Worm (Caenorhabditis elegans) whole organism, late embryonic: Measurements from ENCODE around the gene C18B2.3.

ENCODE experiments used
- C38D4.7 ChIP-seq: fragments of 200-800 bp; sonication (Bioruptor generic); optimal IDR thresholded peaks from 2 replicates; lab custom pipeline; 2018; ENCODE audit warnings: mild to moderate bottlenecking, missing genetic modification characterization, moderate library complexity, missing compliant biosample characterization
- Y22D7AL.16 ChIP-seq: sonication (generic microtip); optimal IDR thresholded peaks from 2 replicates; lab custom pipeline; 2016; ENCODE audit warnings: missing genetic modification characterization, missing compliant biosample characterization
- ahr-1 ChIP-seq: sonication (generic microtip); optimal IDR thresholded peaks from 2 replicates; lab custom pipeline; 2016; ENCODE audit warnings: missing genetic modification characterization, missing compliant biosample characterization
- ceh-14 ChIP-seq: sonication (generic microtip); optimal IDR thresholded peaks from 2 replicates; lab custom pipeline; 2016; ENCODE audit warnings: missing genotype, missing genetic modification characterization, missing compliant biosample characterization
- ceh-19 ChIP-seq: fragments of 200-800 bp; sonication (Bioruptor generic); optimal IDR thresholded peaks from 2 replicates; lab custom pipeline; 2018; ENCODE audit warnings: mild to moderate bottlenecking, missing genetic modification characterization, missing compliant biosample characterization
- ceh-22 ChIP-seq: sonication (generic microtip); optimal IDR thresholded peaks from 2 replicates; lab custom pipeline; 2017; ENCODE audit warnings: missing biosample characterization, missing genetic modification characterization
- ceh-24 ChIP-seq: sonication (generic microtip); optimal IDR thresholded peaks from 2 replicates; lab custom pipeline; 2016; ENCODE audit warnings: mild to moderate bottlenecking, missing genetic modification characterization, missing compliant biosample characterization
- ceh-34 ChIP-seq: sonication (generic microtip); optimal IDR thresholded peaks from 2 replicates; lab custom pipeline; 2016; ENCODE audit warnings: mild to moderate bottlenecking, missing genetic modification characterization, missing compliant biosample characterization
- ceh-48 ChIP-seq: sonication (generic microtip); optimal IDR thresholded peaks from 2 replicates; lab custom pipeline; 2016; ENCODE audit warnings: missing genetic modification characterization, inconsistent platforms, missing compliant biosample characterization
- dmd-4 ChIP-seq: sonication (generic microtip); optimal IDR thresholded peaks from 2 replicates; lab custom pipeline; 2016; ENCODE audit warnings: borderline replicate concordance, missing genetic modification characterization, missing compliant biosample characterization
- elt-4 ChIP-seq: sonication (generic microtip); optimal IDR thresholded peaks from 2 replicates; lab custom pipeline; 2016; ENCODE audit warnings: missing genetic modification characterization, missing compliant biosample characterization
- eyg-1 ChIP-seq: sonication (generic microtip); optimal IDR thresholded peaks from 2 replicates; lab custom pipeline; 2016; ENCODE audit warnings: missing genotype, missing genetic modification characterization, missing compliant biosample characterization
- fkh-6 ChIP-seq: sonication (generic microtip); optimal IDR thresholded peaks from 2 replicates; lab custom pipeline; 2016; ENCODE audit warnings: missing genetic modification characterization, missing compliant biosample characterization
- gmeb-2 ChIP-seq: sonication (generic microtip); optimal IDR thresholded peaks from 2 replicates; lab custom pipeline; 2016; ENCODE audit warnings: missing genetic modification characterization, inconsistent platforms, missing compliant biosample characterization
- hlh-13 ChIP-seq: fragments of 200-800 bp; sonication (Bioruptor generic); optimal IDR thresholded peaks from 2 replicates; lab custom pipeline; 2018; ENCODE audit warnings: mild to moderate bottlenecking, missing genetic modification characterization, missing compliant biosample characterization
- hlh-15 ChIP-seq: sonication (generic microtip); optimal IDR thresholded peaks from 2 replicates; lab custom pipeline; 2016; ENCODE audit warnings: missing genetic modification characterization, missing compliant biosample characterization
- hlh-6 ChIP-seq: sonication (generic microtip); optimal IDR thresholded peaks from 2 replicates; lab custom pipeline; 2016; ENCODE audit warnings: missing genotype, missing genetic modification characterization, missing compliant biosample characterization
- hlh-8 ChIP-seq: sonication (generic microtip); optimal IDR thresholded peaks from 2 replicates; lab custom pipeline; 2016; ENCODE audit warnings: missing genotype, missing genetic modification characterization, missing compliant biosample characterization
- lin-11 ChIP-seq: fragments of 200-800 bp; sonication (Bioruptor generic); optimal IDR thresholded peaks from 2 replicates; lab custom pipeline; 2018; ENCODE audit warnings: mild to moderate bottlenecking, missing genetic modification characterization, missing compliant biosample characterization
- mec-3 ChIP-seq: sonication (generic microtip); optimal IDR thresholded peaks from 2 replicates; lab custom pipeline; 2016; ENCODE audit warnings: borderline replicate concordance, missing genetic modification characterization, missing compliant biosample characterization
- nhr-232 ChIP-seq: sonication (generic microtip); optimal IDR thresholded peaks from 2 replicates; lab custom pipeline; 2016; ENCODE audit warnings: missing genetic modification characterization, missing compliant biosample characterization
- odd-2 ChIP-seq: sonication (generic microtip); optimal IDR thresholded peaks from 2 replicates; lab custom pipeline; 2017; ENCODE audit warnings: antibody characterized with exemption, mild to moderate bottlenecking, missing genetic modification characterization, missing compliant biosample characterization
- pag-3 ChIP-seq: sonication (generic microtip); optimal IDR thresholded peaks from 2 replicates; lab custom pipeline; 2016; ENCODE audit warnings: missing compliant biosample characterization, missing genetic modification characterization, borderline replicate concordance
- pax-1 ChIP-seq: fragments of 150-350 bp; optimal IDR thresholded peaks from 2 replicates; lab custom pipeline; 2014; ENCODE audit warnings: missing biosample characterization, missing genetic modification characterization
- pha-2 ChIP-seq: sonication (generic microtip); optimal IDR thresholded peaks from 2 replicates; lab custom pipeline; 2017; ENCODE audit warnings: mild to moderate bottlenecking, missing genetic modification characterization, missing compliant biosample characterization
- pqm-1 ChIP-seq: sonication (generic microtip); optimal IDR thresholded peaks from 2 replicates; lab custom pipeline; 2016; ENCODE audit warnings: missing genetic modification characterization, missing compliant biosample characterization
- ref-2 ChIP-seq: sonication (generic microtip); optimal IDR thresholded peaks from 2 replicates; lab custom pipeline; 2016; ENCODE audit warnings: missing genetic modification characterization, missing compliant biosample characterization
- rnt-1 ChIP-seq: sonication (generic microtip); optimal IDR thresholded peaks from 2 replicates; lab custom pipeline; 2016; ENCODE audit warnings: missing genetic modification characterization, missing compliant biosample characterization
- sox-2 ChIP-seq: fragments of 200-800 bp; sonication (Bioruptor generic); IDR thresholded peaks from 2 replicates; pipeline ENCODE4 v1.3.6; 2022; ENCODE audit warnings: missing genetic modification reagents, missing genetic modification characterization, missing compliant biosample characterization
- syd-9 ChIP-seq: sonication (generic microtip); optimal IDR thresholded peaks from 2 replicates; lab custom pipeline; 2016; ENCODE audit warnings: mild to moderate bottlenecking, missing genetic modification characterization, moderate library complexity, missing compliant biosample characterization
- unc-42 ChIP-seq: sonication (generic microtip); optimal IDR thresholded peaks from 2 replicates; lab custom pipeline; 2016; ENCODE audit warnings: missing genotype, missing genetic modification characterization, missing compliant biosample characterization
- unc-55 ChIP-seq: sonication (generic microtip); optimal IDR thresholded peaks from 2 replicates; lab custom pipeline; 2017; ENCODE audit warnings: missing biosample characterization, missing genetic modification reagents, missing genetic modification characterization
- unc-86 ChIP-seq: sonication (generic microtip); optimal IDR thresholded peaks from 2 replicates; lab custom pipeline; 2016; ENCODE audit warnings: missing genetic modification characterization, missing compliant biosample characterization
- zip-5 ChIP-seq: sonication (generic microtip); optimal IDR thresholded peaks from 2 replicates; lab custom pipeline; 2016; ENCODE audit warnings: missing genetic modification characterization, missing compliant biosample characterization

Gene C18B2.3

ce11 chrX:3623162-3623561, 21.5 kb downstream of the C18B2.3 start, which contains the start of gene C18B2.2:
Gene C18B2.2, plus strand, starts transcription at chrX:3623462.
- TF ChIP-seq pax-1 = no peak

ce11 chrX:3625599-3625998, 24.0 kb downstream of the C18B2.3 start:
- no peak for TF ChIP-seq pqm-1 (tag; lab: Kevin White, UChicago)
- no peak for TF ChIP-seq Y22D7AL.16 (tag; lab: Kevin White, UChicago)
- TF ChIP-seq odd-2 (tag; lab: Kevin White, UChicago) = no peak
- TF ChIP-seq gmeb-2 (tag; lab: Kevin White, UChicago) = no peak
- no peak for TF ChIP-seq pha-2 (tag; lab: Kevin White, UChicago)
- TF ChIP-seq ceh-48 = no peak
- no peak for TF ChIP-seq hlh-13 (GFP tag; lab: Kevin White, UChicago)
- TF ChIP-seq dmd-4 (tag; lab: Kevin White, UChicago) = no peak
- TF ChIP-seq zip-5 (tag; lab: Kevin White, UChicago) = no peak
- TF ChIP-seq mec-3 (tag; lab: Kevin White, UChicago) = no peak
- TF ChIP-seq C38D4.7 (GFP tag; lab: Kevin White, UChicago) = no peak
- no peak for TF ChIP-seq ceh-24 (tag; lab: Kevin White, UChicago)
- TF ChIP-seq lin-11 = no peak

DNA sequence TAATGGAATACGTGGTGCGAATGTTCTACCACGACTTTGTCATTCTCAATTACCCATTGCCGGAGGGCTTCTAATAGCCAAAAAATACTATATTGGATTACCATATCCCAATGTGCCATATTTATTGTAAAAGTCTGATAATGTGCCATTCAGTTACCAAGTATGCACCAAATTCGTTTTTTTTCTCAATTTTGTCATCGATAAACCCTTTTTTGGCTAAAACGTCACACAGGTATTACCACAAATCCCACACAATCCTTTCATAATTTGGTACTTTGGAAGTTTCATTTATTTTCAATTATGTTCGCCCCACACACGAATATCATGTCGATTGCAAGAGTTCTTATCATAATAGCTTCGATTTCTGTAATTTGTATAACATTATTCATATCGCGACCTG, 26.4 kb downstream of the C18B2.3 start, which contains the start of gene vep-2:
Gene vep-2 (plus strand): TSS at position 301 of the 400 bp plus-strand sequence.
- TF ChIP-seq pax-1 = no peak
- TF ChIP-seq ceh-19 (GFP tag; lab: Kevin White, UChicago) = no peak
- TF ChIP-seq ceh-22 (tag; lab: Kevin White, UChicago) = no peak
- TF ChIP-seq hlh-6 = no peak
- TF ChIP-seq hlh-8 (tag; lab: Kevin White, UChicago) = no peak
- no peak for TF ChIP-seq ceh-34

- TF ChIP-seq pag-3 (tag; lab: Kevin White, UChicago) (no peak), hlh-15 (tag; lab: Kevin White, UChicago) (no peak), dmd-4 (tag; lab: Kevin White, UChicago) (no peak), Y22D7AL.16 (tag; lab: Kevin White, UChicago) (no peak), sox-2 (GFP tag; lab: Robert Waterston, UW) (no peak), nhr-232 (no peak), fkh-6 (tag; lab: Kevin White, UChicago) (no peak), syd-9 (no peak), unc-42 (tag; lab: Kevin White, UChicago) (no peak), unc-55 (GFP tag; lab: Kevin White, UChicago) (no peak), ahr-1 (tag; lab: Kevin White, UChicago) (no peak), ref-2 (tag; lab: Kevin White, UChicago) (no peak), gmeb-2 (tag; lab: Kevin White, UChicago) (no peak), ceh-14 (tag; lab: Kevin White, UChicago) (no peak)
These were observed 28.5 kb downstream of the C18B2.3 start for ce11 chrX:3630090-3630489.

DNA sequence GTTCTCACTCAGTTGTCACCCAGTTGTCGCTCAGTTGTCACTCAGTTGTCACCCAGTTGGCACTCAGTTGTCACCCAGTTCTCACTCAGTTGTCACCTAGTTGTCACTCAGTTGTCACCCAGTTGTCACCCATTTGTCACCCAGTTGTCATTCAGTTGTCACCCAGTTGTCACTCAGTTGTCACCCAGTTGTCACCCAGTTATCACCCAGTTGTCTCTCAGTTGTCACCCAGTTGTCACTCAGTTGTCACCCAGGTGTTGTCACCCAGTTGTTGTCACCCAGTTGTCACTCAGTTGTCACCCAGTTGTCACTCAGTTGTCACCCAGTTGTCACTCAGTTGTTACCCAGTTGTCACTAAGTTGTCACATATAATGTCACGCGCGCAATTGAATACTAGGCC, 29.9 kb downstream of the C18B2.3 start:
- peak; percentile 23 for TF ChIP-seq rnt-1 (tag; lab: Kevin White, UChicago)
- no peak for TF ChIP-seq eyg-1 (tag; lab: Kevin White, UChicago)
- peak; percentile 20 for TF ChIP-seq elt-4 (tag; lab: Kevin White, UChicago)

DNA sequence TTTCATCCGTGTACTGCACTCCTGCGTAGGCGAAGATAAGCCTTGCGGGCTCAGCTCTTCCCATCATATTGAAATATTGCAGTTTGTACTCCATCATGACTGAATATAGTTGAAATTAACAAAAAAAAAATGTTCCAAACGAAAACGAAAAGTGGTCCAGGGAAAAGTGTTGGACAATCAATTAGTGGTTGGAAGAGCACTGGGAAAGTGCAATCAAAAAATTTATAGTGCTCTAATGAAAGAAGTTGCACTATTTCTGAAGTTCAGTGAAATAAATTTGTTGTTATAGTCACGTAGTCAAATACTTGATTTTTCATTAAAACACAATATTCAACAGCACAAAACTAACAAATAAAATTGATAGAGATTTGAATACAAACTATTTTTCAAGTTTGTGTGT, 32.0 kb downstream of the C18B2.3 start, which contains the start of gene gst-11:
Gene gst-11 (minus strand): TSS at position 101 of the 400 bp plus-strand sequence.
- TF ChIP-seq unc-86 (tag; lab: Kevin White, UChicago) = no peak
